Worm (Caenorhabditis elegans) whole organism, late embryonic: ENCODE measurements around the gene K09E9.4.

Experiments used
- C08G9.2 ChIP-seq: sonication (generic microtip); optimal IDR thresholded peaks from 2 replicates; lab custom pipeline; 2016; ENCODE audit warnings: mild to moderate bottlenecking, missing genetic modification characterization, moderate library complexity, missing compliant biosample characterization
- C38D4.7 ChIP-seq: fragments of 200-800 bp; sonication (Bioruptor generic); optimal IDR thresholded peaks from 2 replicates; lab custom pipeline; 2018; ENCODE audit warnings: mild to moderate bottlenecking, missing genetic modification characterization, moderate library complexity, missing compliant biosample characterization
- K02D7.2 ChIP-seq: sonication (generic microtip); optimal IDR thresholded peaks from 2 replicates; lab custom pipeline; 2017; ENCODE audit warnings: mild to moderate bottlenecking, missing genetic modification characterization, missing compliant biosample characterization
- ceh-14 ChIP-seq: sonication (generic microtip); optimal IDR thresholded peaks from 2 replicates; lab custom pipeline; 2016; ENCODE audit warnings: missing genotype, missing genetic modification characterization, missing compliant biosample characterization
- ceh-18 ChIP-seq: sonication (generic microtip); optimal IDR thresholded peaks from 2 replicates; lab custom pipeline; 2016; ENCODE audit warnings: missing genetic modification characterization, missing compliant biosample characterization
- ceh-2 ChIP-seq: sonication (generic microtip); optimal IDR thresholded peaks from 2 replicates; lab custom pipeline; 2016; ENCODE audit warnings: missing genotype, missing genetic modification characterization, missing compliant biosample characterization
- ceh-30 ChIP-seq: fragments of 150-350 bp; optimal IDR thresholded peaks from 2 replicates; lab custom pipeline; 2014; ENCODE audit warnings: missing biosample characterization, missing genetic modification characterization
- ceh-31 ChIP-seq: sonication (generic microtip); optimal IDR thresholded peaks from 2 replicates; lab custom pipeline; 2016; ENCODE audit warnings: missing genetic modification characterization, missing compliant biosample characterization
- ceh-34 ChIP-seq: sonication (generic microtip); optimal IDR thresholded peaks from 2 replicates; lab custom pipeline; 2016; ENCODE audit warnings: mild to moderate bottlenecking, missing genetic modification characterization, missing compliant biosample characterization
- ceh-45 ChIP-seq: fragments of 200-800 bp; sonication (Bioruptor generic); IDR thresholded peaks from 2 replicates; pipeline ENCODE4 v1.3.6; 2022; ENCODE audit warnings: missing genetic modification reagents, missing genetic modification characterization, missing compliant biosample characterization
- ceh-48 ChIP-seq: sonication (generic microtip); optimal IDR thresholded peaks from 2 replicates; lab custom pipeline; 2016; ENCODE audit warnings: missing genetic modification characterization, inconsistent platforms, missing compliant biosample characterization
- ceh-9 ChIP-seq: sonication (generic microtip); optimal IDR thresholded peaks from 2 replicates; lab custom pipeline; 2016; ENCODE audit warnings: mild to moderate bottlenecking, missing genetic modification characterization, inconsistent platforms, missing compliant biosample characterization
- dve-1 ChIP-seq: sonication (generic microtip); optimal IDR thresholded peaks from 2 replicates; lab custom pipeline; 2017; ENCODE audit warnings: antibody characterized with exemption, mild to moderate bottlenecking, missing genetic modification characterization, missing compliant biosample characterization
- elt-2 ChIP-seq: sonication (generic microtip); optimal IDR thresholded peaks from 2 replicates; lab custom pipeline; 2016; ENCODE audit warnings: missing genetic modification reagents, missing genetic modification characterization, missing compliant biosample characterization
- elt-4 ChIP-seq: sonication (generic microtip); optimal IDR thresholded peaks from 2 replicates; lab custom pipeline; 2016; ENCODE audit warnings: missing genetic modification characterization, missing compliant biosample characterization
- ets-4 ChIP-seq: sonication (generic microtip); optimal IDR thresholded peaks from 2 replicates; lab custom pipeline; 2016; ENCODE audit warnings: missing genetic modification characterization, missing compliant biosample characterization
- eyg-1 ChIP-seq: sonication (generic microtip); optimal IDR thresholded peaks from 2 replicates; lab custom pipeline; 2016; ENCODE audit warnings: missing genotype, missing genetic modification characterization, missing compliant biosample characterization
- fkh-10 ChIP-seq: fragments of 150-350 bp; optimal IDR thresholded peaks from 2 replicates; lab custom pipeline; 2014; ENCODE audit warnings: missing biosample characterization, missing genetic modification reagents, missing genetic modification characterization
- fkh-6 ChIP-seq: sonication (generic microtip); optimal IDR thresholded peaks from 2 replicates; lab custom pipeline; 2016; ENCODE audit warnings: missing genetic modification characterization, missing compliant biosample characterization
- gmeb-2 ChIP-seq: sonication (generic microtip); optimal IDR thresholded peaks from 2 replicates; lab custom pipeline; 2016; ENCODE audit warnings: missing genetic modification characterization, inconsistent platforms, missing compliant biosample characterization
- hlh-6 ChIP-seq: sonication (generic microtip); optimal IDR thresholded peaks from 2 replicates; lab custom pipeline; 2016; ENCODE audit warnings: missing genotype, missing genetic modification characterization, missing compliant biosample characterization
- lim-6 ChIP-seq: sonication (generic microtip); optimal IDR thresholded peaks from 2 replicates; lab custom pipeline; 2016; ENCODE audit warnings: missing genetic modification characterization, missing compliant biosample characterization
- nfya-1 ChIP-seq: sonication (generic microtip); optimal IDR thresholded peaks from 2 replicates; lab custom pipeline; 2017; ENCODE audit warnings: missing genetic modification characterization, mild to moderate bottlenecking, missing compliant biosample characterization, antibody characterized with exemption, moderate library complexity
- nhr-11 ChIP-seq: fragments of 150-350 bp; optimal IDR thresholded peaks from 2 replicates; lab custom pipeline; 2014; ENCODE audit warnings: missing biosample characterization, missing genetic modification characterization
- odd-2 ChIP-seq: sonication (generic microtip); optimal IDR thresholded peaks from 2 replicates; lab custom pipeline; 2017; ENCODE audit warnings: antibody characterized with exemption, mild to moderate bottlenecking, missing genetic modification characterization, missing compliant biosample characterization
- pat-9 ChIP-seq: fragments of 200-800 bp; sonication (Bioruptor generic); optimal IDR thresholded peaks from 2 replicates; lab custom pipeline; 2018; ENCODE audit warnings: mild to moderate bottlenecking, missing genetic modification characterization, moderate library complexity, missing compliant biosample characterization
- pax-1 ChIP-seq: fragments of 150-350 bp; optimal IDR thresholded peaks from 2 replicates; lab custom pipeline; 2014; ENCODE audit warnings: missing biosample characterization, missing genetic modification characterization
- pha-4 ChIP-seq: fragments of 150-350 bp; optimal IDR thresholded peaks from 2 replicates; lab custom pipeline; 2018; ENCODE audit warnings: missing biosample characterization, missing genetic modification reagents, missing genetic modification characterization
- pros-1 ChIP-seq: fragments of 150-350 bp; optimal IDR thresholded peaks from 2 replicates; lab custom pipeline; 2014; ENCODE audit warnings: missing biosample characterization, missing genetic modification reagents, missing genetic modification characterization
- sox-4 ChIP-seq: sonication (generic microtip); optimal IDR thresholded peaks from 2 replicates; lab custom pipeline; 2017; ENCODE audit warnings: mild to moderate bottlenecking, missing genetic modification characterization, inconsistent platforms, missing compliant biosample characterization
- syd-9 ChIP-seq: sonication (generic microtip); optimal IDR thresholded peaks from 2 replicates; lab custom pipeline; 2016; ENCODE audit warnings: mild to moderate bottlenecking, missing genetic modification characterization, moderate library complexity, missing compliant biosample characterization
- tbx-2 ChIP-seq: sonication (generic microtip); optimal IDR thresholded peaks from 2 replicates; lab custom pipeline; 2016; ENCODE audit warnings: missing genetic modification characterization, missing compliant biosample characterization
- ttx-3 ChIP-seq: sonication (generic microtip); optimal IDR thresholded peaks from 2 replicates; lab custom pipeline; 2016; ENCODE audit warnings: missing genetic modification reagents, missing genetic modification characterization, missing compliant biosample characterization
- unc-3 ChIP-seq, 2 experiments: fragments of 200-800 bp in 1 of 2; sonication (Bioruptor generic) in 1 of 2; sonication (generic microtip) in 1 of 2; conservative IDR thresholded peaks in 1 of 2; optimal IDR thresholded peaks in 1 of 2; 2 replicates each; pipeline versions ENCODE4 v1.3.6 to Lab custom; 2016 to 2022; ENCODE audit warnings: missing compliant biosample characterization in 2 of 2, missing genetic modification characterization in 2 of 2, missing genetic modification reagents in 1 of 2
- unc-42 ChIP-seq: sonication (generic microtip); optimal IDR thresholded peaks from 2 replicates; lab custom pipeline; 2016; ENCODE audit warnings: missing genotype, missing genetic modification characterization, missing compliant biosample characterization
- unc-55 ChIP-seq: sonication (generic microtip); optimal IDR thresholded peaks from 2 replicates; lab custom pipeline; 2017; ENCODE audit warnings: missing biosample characterization, missing genetic modification reagents, missing genetic modification characterization

K09E9.4 gene

DNA sequence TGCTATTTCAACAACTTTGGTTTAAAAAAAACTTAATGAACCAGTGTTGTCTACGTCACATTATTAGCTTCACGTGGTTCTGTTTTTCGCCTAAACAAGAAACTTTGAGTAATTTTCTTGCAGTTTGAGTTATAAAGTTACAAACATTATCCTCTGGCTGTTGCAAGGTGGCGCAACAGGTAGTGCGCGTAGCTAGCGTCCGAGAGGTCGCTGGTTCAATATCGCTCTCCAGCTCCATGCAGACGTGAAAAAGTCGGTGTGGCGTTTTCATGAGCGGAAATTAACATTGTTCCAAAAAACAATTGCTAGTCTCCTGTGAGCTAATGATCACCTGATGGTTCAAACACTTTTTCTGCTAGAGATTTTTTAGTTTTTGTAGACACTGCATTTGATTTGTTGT, 11.0 kb downstream of the K09E9.4 start:
- TF ChIP-seq ceh-18 (tag; lab: Kevin White, UChicago): no peak

- no peak for TF ChIP-seq pha-4 (tag; lab: Kevin White, UChicago)
- TF ChIP-seq pax-1 (tag; lab: Kevin White, UChicago): no peak
- TF ChIP-seq ceh-34 (tag; lab: Kevin White, UChicago): peak; percentile 67
- TF ChIP-seq elt-4 (tag; lab: Kevin White, UChicago): no peak
- no peak for TF ChIP-seq K02D7.2 (tag; lab: Kevin White, UChicago)
- TF ChIP-seq ceh-14 (tag; lab: Kevin White, UChicago): no peak
- no peak for TF ChIP-seq unc-3 (GFP tag; conservative IDR thresholded peaks at IDR 0.05; lab: Robert Waterston, UW)
- TF ChIP-seq unc-3 (tag; optimal IDR thresholded peaks at IDR 0.05; lab: Kevin White, UChicago): no peak
- TF ChIP-seq fkh-6: no peak
- peak; percentile 29 for TF ChIP-seq unc-42 (tag; lab: Kevin White, UChicago)
These were observed 13.1 kb downstream of the K09E9.4 start for ce11 chrX:15617168-15617567.

ce11 chrX:15616443-15616842, 13.8 kb downstream of the K09E9.4 start, which contains the start of gene ergi-3:
ergi-3 (minus strand) TSS chrX:15616753.
- no peak for TF ChIP-seq ets-4 (tag; lab: Kevin White, UChicago)
- peak; percentile 7 for TF ChIP-seq pros-1
- no peak for TF ChIP-seq ceh-14 (tag; lab: Kevin White, UChicago)
- 0 out of 2 replicates have a peak, but pooled peaks have one; percentile 24 for TF ChIP-seq ceh-45
- peak; percentile 84 for TF ChIP-seq unc-42 (tag; lab: Kevin White, UChicago)
- no peak for TF ChIP-seq sox-4 (tag; lab: Kevin White, UChicago)
- TF ChIP-seq C38D4.7: no peak
- peak; percentile 43 for TF ChIP-seq ceh-31 (tag; lab: Kevin White, UChicago)
- peak; percentile 75 for TF ChIP-seq unc-55
- TF ChIP-seq dve-1 (tag; lab: Kevin White, UChicago): peak; percentile 28
- no peak for TF ChIP-seq ceh-30 (tag; lab: Kevin White, UChicago)
- no peak for TF ChIP-seq elt-2
- TF ChIP-seq fkh-6: no peak
- no peak for TF ChIP-seq pat-9 (tag; lab: Kevin White, UChicago)
- peak; percentile 18 for TF ChIP-seq nfya-1 (tag; lab: Kevin White, UChicago)
- no peak for TF ChIP-seq fkh-10 (GFP tag; lab: Kevin White, UChicago)
- no peak for TF ChIP-seq nhr-11 (tag; lab: Kevin White, UChicago)
- no peak for TF ChIP-seq ceh-9 (tag; lab: Kevin White, UChicago)
- TF ChIP-seq ceh-18 (tag; lab: Kevin White, UChicago): peak; percentile 25
- TF ChIP-seq ceh-48: no peak
- TF ChIP-seq eyg-1 (tag; lab: Kevin White, UChicago): no peak
- no peak for TF ChIP-seq ceh-2 (tag; lab: Kevin White, UChicago)

- TF ChIP-seq syd-9 (tag; lab: Kevin White, UChicago) (no peak), nfya-1 (tag; lab: Kevin White, UChicago) (peak; percentile 37), ceh-31 (tag; lab: Kevin White, UChicago) (peak; percentile 2)
These were observed 16.5 kb downstream of the K09E9.4 start, which contains the start of gene K09E9.3 for ce11 chrX:15613745-15614229. K09E9.3 (minus strand) TSS chrX:15613795.

DNA sequence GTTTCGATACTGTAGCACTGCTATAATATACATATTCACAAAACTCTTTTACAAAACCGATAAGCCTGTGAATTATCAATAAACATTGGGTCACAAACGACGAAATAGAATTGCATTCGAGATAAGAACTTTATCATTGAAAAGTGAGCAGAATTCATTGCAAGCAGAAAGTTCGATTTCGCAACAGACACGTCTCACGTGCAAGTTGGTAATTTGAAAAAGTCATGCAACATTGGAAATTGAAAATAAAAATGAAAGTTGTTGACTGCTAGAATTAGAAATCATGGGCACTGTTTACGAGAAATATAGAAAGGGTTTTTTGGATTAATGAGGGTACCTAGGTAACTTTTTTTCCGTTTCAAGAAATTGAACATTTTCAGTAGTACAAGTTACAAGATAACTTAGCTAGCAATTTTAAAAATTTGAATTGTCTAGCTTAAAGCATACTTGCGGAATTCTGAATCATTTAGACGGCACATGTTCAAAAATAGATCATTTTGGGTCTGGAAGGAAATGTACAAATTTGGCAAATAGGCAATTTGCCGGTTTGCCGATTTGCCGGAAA, 19.6 kb downstream of the K09E9.4 start:
- TF ChIP-seq elt-2: peak; percentile 88
- TF ChIP-seq gmeb-2 (tag; lab: Kevin White, UChicago): no peak

DNA sequence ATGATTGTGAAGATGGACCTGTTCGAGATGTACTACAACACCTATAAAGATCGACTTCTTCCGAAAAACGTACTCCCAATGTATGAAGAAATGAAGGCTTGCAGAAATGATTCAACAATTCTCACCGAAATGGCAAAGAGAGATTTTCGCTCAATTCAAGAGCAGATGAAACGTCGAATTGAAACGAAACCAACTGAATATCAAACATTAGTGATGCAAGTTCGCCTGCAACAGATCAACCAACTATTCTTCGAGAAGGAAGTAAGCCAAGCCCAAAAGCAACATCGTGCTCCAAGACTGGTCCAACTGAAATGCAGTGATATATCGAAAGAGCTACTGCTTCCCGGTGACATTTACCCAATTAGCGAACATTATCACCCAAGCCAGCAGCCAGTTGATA, 20.5 kb downstream of the K09E9.4 start:
- TF ChIP-seq lim-6 (tag; lab: Kevin White, UChicago) (no peak), hlh-6 (tag; lab: Kevin White, UChicago) (no peak), dve-1 (tag; lab: Kevin White, UChicago) (no peak), odd-2 (tag; lab: Kevin White, UChicago) (no peak), unc-42 (tag; lab: Kevin White, UChicago) (no peak), C08G9.2 (no peak), ceh-34 (tag; lab: Kevin White, UChicago) (no peak), fkh-6 (no peak), elt-4 (tag; lab: Kevin White, UChicago) (no peak), tbx-2 (tag; lab: Kevin White, UChicago) (no peak), ttx-3 (tag; lab: Kevin White, UChicago) (no peak)
